Fruit fly (Drosophila melanogaster): ENCODE data around the gene alpha4GT1.
A peak's percentile ranks its signal among the peaks of the same experiment; 100 is the strongest.

The alpha4GT1 gene

dm6 chr2L:3059624-3059919 is 36.6 kb upstream of the alpha4GT1 start:
- no peak for TF ChIP-seq HHEX (GFP tag; optimal IDR thresholded peaks at IDR 0.05)
- no peak for TF ChIP-seq Xrp1 (GFP tag; IDR thresholded peaks at IDR 0.05)
- TF ChIP-seq Doc3 (GFP tag; IDR thresholded peaks at IDR 0.05; ENCODE audit: partially characterized antibody) = no peak
- no peak for TF ChIP-seq MBD-R2 (GFP tag; IDR thresholded peaks at IDR 0.05)
- no peak for TF ChIP-seq Ets97D (GFP tag; optimal IDR thresholded peaks at IDR 0.05)
- no peak for TF ChIP-seq CG4730 (GFP tag; IDR thresholded peaks at IDR 0.05)
- TF ChIP-seq row (GFP tag; IDR thresholded peaks at IDR 0.05) = 0 out of 3 replicates have a peak, but pooled peaks have one; percentile 1
- TF ChIP-seq CG8944 (GFP tag; optimal IDR thresholded peaks at IDR 0.05) = no peak
- TF ChIP-seq CG1832 (GFP tag; optimal IDR thresholded peaks at IDR 0.05) = no peak
- TF ChIP-seq CG32532 (GFP tag; IDR thresholded peaks at IDR 0.05) = 0 out of 2 replicates have a peak, but pooled peaks have one; percentile 10
- no peak for TF ChIP-seq usp (GFP tag; optimal IDR thresholded peaks at IDR 0.05)
- no peak for TF ChIP-seq CG14441 (GFP tag; IDR thresholded peaks at IDR 0.05)
- TF ChIP-seq nmo (GFP tag; optimal IDR thresholded peaks at IDR 0.05) = no peak
- TF ChIP-seq Ets65A (GFP tag) = peak; percentile 44
- TF ChIP-seq CG11456 (GFP tag; IDR thresholded peaks at IDR 0.05) = 0 out of 3 replicates have a peak, but pooled peaks have one; percentile 22
- TF ChIP-seq hkb (optimal IDR thresholded peaks at IDR 0.05) = peak; percentile 94
- TF ChIP-seq hkb (GFP tag; IDR thresholded peaks at IDR 0.05) = no peak

dm6 chr2L:3058772-3059623 is 36.1 kb upstream of the alpha4GT1 start:
- TF ChIP-seq CG30403 (GFP tag; optimal IDR thresholded peaks at IDR 0.05) (peak; percentile 56), az2 (GFP tag; optimal IDR thresholded peaks at IDR 0.05) (no peak), Camta (GFP tag; optimal IDR thresholded peaks at IDR 0.05) (peak; percentile 22), wdn (GFP tag; IDR thresholded peaks at IDR 0.05) (0 out of 2 replicates have a peak, but pooled peaks have one; percentile 36), amos (GFP tag; IDR thresholded peaks at IDR 0.05; ENCODE audit: partially characterized antibody) (no peak), CG2678 (tag; optimal IDR thresholded peaks at IDR 0.05) (peak; percentile 37), CHES-1-like (GFP tag; optimal IDR thresholded peaks at IDR 0.05) (peak; percentile 52), tup (GFP tag; optimal IDR thresholded peaks at IDR 0.05) (no peak), CG6272 (GFP tag; IDR thresholded peaks at IDR 0.05) (0 out of 2 replicates have a peak, but pooled peaks have one; percentile 22), CG31441 (GFP tag; IDR thresholded peaks at IDR 0.05) (no peak), knrl (GFP tag; IDR thresholded peaks at IDR 0.05; ENCODE audit: partially characterized antibody) (no peak), CG12071 (GFP tag; optimal IDR thresholded peaks at IDR 0.05) (peak; percentile 25), CG3847 (GFP tag; IDR thresholded peaks at IDR 0.05) (peak; percentile 39; the same call in 1 of the 2 replicates), Doc2 (GFP tag; IDR thresholded peaks at IDR 0.05) (no peak), maf-S (GFP tag; optimal IDR thresholded peaks at IDR 0.05) (peak; percentile 29), Drgx (GFP tag; IDR thresholded peaks at IDR 0.05) (0 out of 2 replicates have a peak, but pooled peaks have one; percentile 40), ATbp (GFP tag; optimal IDR thresholded peaks at IDR 0.05) (no peak), HmgZ (tag; optimal IDR thresholded peaks at IDR 0.05) (peak; percentile 14), CG6175 (GFP tag; IDR thresholded peaks at IDR 0.05) (peak; percentile 87), caup (GFP tag; optimal IDR thresholded peaks at IDR 0.05; ENCODE audit: severe bottlenecking) (peak; percentile 6), Adf1 (GFP tag; IDR thresholded peaks at IDR 0.05) (no peak), Sin3A (optimal IDR thresholded peaks at IDR 0.05) (no peak), Med (GFP tag) (peak; percentile 87), CG3281 (GFP tag; optimal IDR thresholded peaks at IDR 0.05) (peak; percentile 44), lov (optimal IDR thresholded peaks at IDR 0.05) (no peak), lov (GFP tag; IDR thresholded peaks at IDR 0.05) (no peak), prd (optimal IDR thresholded peaks at IDR 0.05) (no peak), prd (GFP tag; IDR thresholded peaks at IDR 0.05) (peak; percentile 45; the same call in 2 of the 3 replicates), klu (GFP tag; IDR thresholded peaks at IDR 0.05) (no peak), Myb (GFP tag; optimal IDR thresholded peaks at IDR 0.05) (peak; percentile 61), CG34422 (GFP tag; IDR thresholded peaks at IDR 0.05) (peak; percentile 30; the same call in 1 of the 3 replicates), sima (GFP tag; optimal IDR thresholded peaks at IDR 0.05) (no peak), dpn (GFP tag; optimal IDR thresholded peaks at IDR 0.05) (peak in 1 of 2 experiments; percentile 23), ap (GFP tag; IDR thresholded peaks at IDR 0.05) (no peak)

Data from whole organism, embryonic.